Worm (Caenorhabditis elegans) whole organism, late embryonic: ENCODE measurements around the gene tsen-2.

Experiments
- C08G9.2 ChIP-seq: sonication (generic microtip); optimal IDR thresholded peaks from 2 replicates; lab custom pipeline; 2016; ENCODE audit warnings: mild to moderate bottlenecking, missing genetic modification characterization, moderate library complexity, missing compliant biosample characterization
- F13H6.1 ChIP-seq: sonication (generic microtip); optimal IDR thresholded peaks from 2 replicates; lab custom pipeline; 2016; ENCODE audit warnings: missing genetic modification characterization, missing compliant biosample characterization
- ahr-1 ChIP-seq: sonication (generic microtip); optimal IDR thresholded peaks from 2 replicates; lab custom pipeline; 2016; ENCODE audit warnings: missing genetic modification characterization, missing compliant biosample characterization
- ceh-14 ChIP-seq: sonication (generic microtip); optimal IDR thresholded peaks from 2 replicates; lab custom pipeline; 2016; ENCODE audit warnings: missing genotype, missing genetic modification characterization, missing compliant biosample characterization
- ceh-18 ChIP-seq: sonication (generic microtip); optimal IDR thresholded peaks from 2 replicates; lab custom pipeline; 2016; ENCODE audit warnings: missing genetic modification characterization, missing compliant biosample characterization
- ceh-19 ChIP-seq: fragments of 200-800 bp; sonication (Bioruptor generic); optimal IDR thresholded peaks from 2 replicates; lab custom pipeline; 2018; ENCODE audit warnings: mild to moderate bottlenecking, missing genetic modification characterization, missing compliant biosample characterization
- ceh-31 ChIP-seq: sonication (generic microtip); optimal IDR thresholded peaks from 2 replicates; lab custom pipeline; 2016; ENCODE audit warnings: missing genetic modification characterization, missing compliant biosample characterization
- ceh-34 ChIP-seq: sonication (generic microtip); optimal IDR thresholded peaks from 2 replicates; lab custom pipeline; 2016; ENCODE audit warnings: mild to moderate bottlenecking, missing genetic modification characterization, missing compliant biosample characterization
- ceh-45 ChIP-seq: fragments of 200-800 bp; sonication (Bioruptor generic); IDR thresholded peaks from 2 replicates; pipeline ENCODE4 v1.3.6; 2022; ENCODE audit warnings: missing genetic modification reagents, missing genetic modification characterization, missing compliant biosample characterization
- ceh-48 ChIP-seq: sonication (generic microtip); optimal IDR thresholded peaks from 2 replicates; lab custom pipeline; 2016; ENCODE audit warnings: missing genetic modification characterization, inconsistent platforms, missing compliant biosample characterization
- ceh-6 ChIP-seq: fragments of 200-800 bp; sonication (Bioruptor generic); optimal IDR thresholded peaks from 2 replicates; lab custom pipeline; 2018; ENCODE audit warnings: mild to moderate bottlenecking, missing genetic modification characterization, missing compliant biosample characterization
- ceh-9 ChIP-seq: sonication (generic microtip); optimal IDR thresholded peaks from 2 replicates; lab custom pipeline; 2016; ENCODE audit warnings: mild to moderate bottlenecking, missing genetic modification characterization, inconsistent platforms, missing compliant biosample characterization
- che-1 ChIP-seq: sonication (generic microtip); optimal IDR thresholded peaks from 2 replicates; lab custom pipeline; 2016; ENCODE audit warnings: mild to moderate bottlenecking, missing genetic modification characterization, missing compliant biosample characterization
- dmd-4 ChIP-seq: sonication (generic microtip); optimal IDR thresholded peaks from 2 replicates; lab custom pipeline; 2016; ENCODE audit warnings: borderline replicate concordance, missing genetic modification characterization, missing compliant biosample characterization
- elt-2 ChIP-seq: sonication (generic microtip); optimal IDR thresholded peaks from 2 replicates; lab custom pipeline; 2016; ENCODE audit warnings: missing genetic modification reagents, missing genetic modification characterization, missing compliant biosample characterization
- eyg-1 ChIP-seq: sonication (generic microtip); optimal IDR thresholded peaks from 2 replicates; lab custom pipeline; 2016; ENCODE audit warnings: missing genotype, missing genetic modification characterization, missing compliant biosample characterization
- fkh-10 ChIP-seq: fragments of 150-350 bp; optimal IDR thresholded peaks from 2 replicates; lab custom pipeline; 2014; ENCODE audit warnings: missing biosample characterization, missing genetic modification reagents, missing genetic modification characterization
- fkh-6 ChIP-seq: sonication (generic microtip); optimal IDR thresholded peaks from 2 replicates; lab custom pipeline; 2016; ENCODE audit warnings: missing genetic modification characterization, missing compliant biosample characterization
- hlh-13 ChIP-seq: fragments of 200-800 bp; sonication (Bioruptor generic); optimal IDR thresholded peaks from 2 replicates; lab custom pipeline; 2018; ENCODE audit warnings: mild to moderate bottlenecking, missing genetic modification characterization, missing compliant biosample characterization
- hlh-15 ChIP-seq: sonication (generic microtip); optimal IDR thresholded peaks from 2 replicates; lab custom pipeline; 2016; ENCODE audit warnings: missing genetic modification characterization, missing compliant biosample characterization
- hlh-30 ChIP-seq: sonication (generic microtip); optimal IDR thresholded peaks from 2 replicates; lab custom pipeline; 2017; ENCODE audit warnings: antibody characterized with exemption, missing genetic modification characterization, missing compliant biosample characterization; ENCODE audit not compliant: insufficient read depth
- lim-6 ChIP-seq: sonication (generic microtip); optimal IDR thresholded peaks from 2 replicates; lab custom pipeline; 2016; ENCODE audit warnings: missing genetic modification characterization, missing compliant biosample characterization
- madf-2 ChIP-seq: sonication (generic microtip); optimal IDR thresholded peaks from 2 replicates; lab custom pipeline; 2017; ENCODE audit warnings: missing genetic modification characterization, missing compliant biosample characterization
- mec-3 ChIP-seq: sonication (generic microtip); optimal IDR thresholded peaks from 2 replicates; lab custom pipeline; 2016; ENCODE audit warnings: borderline replicate concordance, missing genetic modification characterization, missing compliant biosample characterization
- nfya-1 ChIP-seq: sonication (generic microtip); optimal IDR thresholded peaks from 2 replicates; lab custom pipeline; 2017; ENCODE audit warnings: missing genetic modification characterization, mild to moderate bottlenecking, missing compliant biosample characterization, antibody characterized with exemption, moderate library complexity
- nhr-11 ChIP-seq: fragments of 150-350 bp; optimal IDR thresholded peaks from 2 replicates; lab custom pipeline; 2014; ENCODE audit warnings: missing biosample characterization, missing genetic modification characterization
- pat-9 ChIP-seq: fragments of 200-800 bp; sonication (Bioruptor generic); optimal IDR thresholded peaks from 2 replicates; lab custom pipeline; 2018; ENCODE audit warnings: mild to moderate bottlenecking, missing genetic modification characterization, moderate library complexity, missing compliant biosample characterization
- pax-1 ChIP-seq: fragments of 150-350 bp; optimal IDR thresholded peaks from 2 replicates; lab custom pipeline; 2014; ENCODE audit warnings: missing biosample characterization, missing genetic modification characterization
- pha-2 ChIP-seq: sonication (generic microtip); optimal IDR thresholded peaks from 2 replicates; lab custom pipeline; 2017; ENCODE audit warnings: mild to moderate bottlenecking, missing genetic modification characterization, missing compliant biosample characterization
- pha-4 ChIP-seq: fragments of 150-350 bp; optimal IDR thresholded peaks from 2 replicates; lab custom pipeline; 2018; ENCODE audit warnings: missing biosample characterization, missing genetic modification reagents, missing genetic modification characterization
- pqm-1 ChIP-seq: sonication (generic microtip); optimal IDR thresholded peaks from 2 replicates; lab custom pipeline; 2016; ENCODE audit warnings: missing genetic modification characterization, missing compliant biosample characterization
- ref-2 ChIP-seq: sonication (generic microtip); optimal IDR thresholded peaks from 2 replicates; lab custom pipeline; 2016; ENCODE audit warnings: missing genetic modification characterization, missing compliant biosample characterization
- rnt-1 ChIP-seq: sonication (generic microtip); optimal IDR thresholded peaks from 2 replicates; lab custom pipeline; 2016; ENCODE audit warnings: missing genetic modification characterization, missing compliant biosample characterization
- sdc-2 ChIP-seq: sonication (generic microtip); optimal IDR thresholded peaks from 2 replicates; lab custom pipeline; 2016; ENCODE audit warnings: missing genotype, missing genetic modification characterization, missing compliant biosample characterization
- tbx-2 ChIP-seq: sonication (generic microtip); optimal IDR thresholded peaks from 2 replicates; lab custom pipeline; 2016; ENCODE audit warnings: missing genetic modification characterization, missing compliant biosample characterization
- tbx-7 ChIP-seq: sonication (generic microtip); optimal IDR thresholded peaks from 2 replicates; lab custom pipeline; 2016; ENCODE audit warnings: missing genotype, missing genetic modification characterization, missing compliant biosample characterization
- ttx-3 ChIP-seq: sonication (generic microtip); optimal IDR thresholded peaks from 2 replicates; lab custom pipeline; 2016; ENCODE audit warnings: missing genetic modification reagents, missing genetic modification characterization, missing compliant biosample characterization
- unc-42 ChIP-seq: sonication (generic microtip); optimal IDR thresholded peaks from 2 replicates; lab custom pipeline; 2016; ENCODE audit warnings: missing genotype, missing genetic modification characterization, missing compliant biosample characterization
- unc-55 ChIP-seq: sonication (generic microtip); optimal IDR thresholded peaks from 2 replicates; lab custom pipeline; 2017; ENCODE audit warnings: missing biosample characterization, missing genetic modification reagents, missing genetic modification characterization
- unc-86 ChIP-seq: sonication (generic microtip); optimal IDR thresholded peaks from 2 replicates; lab custom pipeline; 2016; ENCODE audit warnings: missing genetic modification characterization, missing compliant biosample characterization
- zip-5 ChIP-seq: sonication (generic microtip); optimal IDR thresholded peaks from 2 replicates; lab custom pipeline; 2016; ENCODE audit warnings: missing genetic modification characterization, missing compliant biosample characterization
- ztf-16 ChIP-seq: sonication (generic microtip); optimal IDR thresholded peaks from 2 replicates; lab custom pipeline; 2017; ENCODE audit warnings: missing genetic modification characterization, missing compliant biosample characterization

Gene tsen-2

DNA sequence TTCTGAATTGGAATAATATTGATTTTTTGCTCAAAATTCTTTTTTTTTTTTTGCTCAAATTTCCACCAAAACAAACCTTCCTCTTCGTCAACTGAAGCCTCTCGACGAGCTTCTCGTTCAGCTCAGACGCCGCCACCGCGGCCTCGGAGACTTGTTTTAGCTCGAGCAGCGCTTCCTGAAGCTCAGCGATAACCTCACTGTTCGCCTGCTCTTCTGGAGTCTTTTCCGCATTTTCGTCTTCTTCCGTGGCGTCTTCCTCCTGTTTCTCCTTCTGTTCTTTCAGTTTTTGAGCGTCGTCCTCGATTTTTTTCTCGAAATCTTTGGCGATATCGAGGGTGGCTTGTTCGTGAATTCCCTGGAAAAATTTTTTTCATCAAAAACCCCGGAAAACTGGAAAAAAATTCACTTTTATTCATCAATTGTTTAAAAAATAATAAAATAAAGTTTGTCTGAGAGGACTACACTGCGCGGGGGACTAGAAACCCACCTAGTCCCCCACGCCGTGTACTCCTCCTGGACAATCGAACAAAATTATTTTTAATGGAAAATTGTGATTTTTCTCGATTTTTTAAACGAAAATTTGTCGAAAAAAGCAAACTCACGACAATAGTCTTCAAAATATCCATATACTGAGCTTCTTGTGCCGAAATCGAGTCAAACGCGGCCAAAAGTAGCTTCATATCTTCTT lies 48.1 kb upstream of the tsen-2 start (continued):
- peak; percentile 6 for TF ChIP-seq ceh-18
- peak; percentile 41 for TF ChIP-seq sdc-2 (tag; lab: Kevin White, UChicago)
- TF ChIP-seq nfya-1 (tag; lab: Kevin White, UChicago) = peak; percentile 64
- peak; percentile 85 for TF ChIP-seq unc-42 (tag; lab: Kevin White, UChicago)
- peak; percentile 59 for TF ChIP-seq pqm-1 (tag; lab: Kevin White, UChicago)
- TF ChIP-seq hlh-13 = no peak
- peak; percentile 48 for TF ChIP-seq ahr-1 (tag; lab: Kevin White, UChicago)
- TF ChIP-seq fkh-6 (tag; lab: Kevin White, UChicago) = peak; percentile 51
- peak; percentile 49 for TF ChIP-seq unc-86 (tag; lab: Kevin White, UChicago)
- peak; percentile 96 for TF ChIP-seq tbx-7 (tag; lab: Kevin White, UChicago)
- peak; percentile 81 for TF ChIP-seq lim-6 (tag; lab: Kevin White, UChicago)
- no peak for TF ChIP-seq ceh-6 (GFP tag; lab: Kevin White, UChicago)
- no peak for TF ChIP-seq hlh-30

DNA sequence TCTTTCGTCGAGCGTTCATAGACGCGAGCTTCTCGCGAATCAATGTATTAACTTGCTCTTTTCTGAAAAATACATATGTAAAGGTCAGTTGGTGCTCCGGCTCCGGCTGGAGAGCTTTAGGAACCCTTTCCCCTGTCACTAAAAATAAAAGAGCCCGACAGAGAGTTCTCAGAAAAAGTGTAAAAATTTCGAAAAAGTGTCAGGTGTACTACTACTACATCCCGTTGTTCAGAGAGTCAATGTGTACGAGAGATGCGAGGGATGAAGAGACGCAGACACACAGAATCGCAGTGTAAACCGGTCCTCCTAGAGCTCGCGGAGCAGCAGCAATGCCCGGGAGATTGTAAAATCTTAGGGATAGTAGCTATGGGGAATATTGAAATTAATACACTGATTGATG lies 44.6 kb upstream of the tsen-2 start:
- TF ChIP-seq tbx-7 (tag; lab: Kevin White, UChicago) (no peak), ref-2 (tag; lab: Kevin White, UChicago) (no peak), ceh-18 (peak; percentile 79), ztf-16 (tag; lab: Kevin White, UChicago) (no peak), rnt-1 (tag; lab: Kevin White, UChicago) (peak; percentile 60), F13H6.1 (tag; lab: Kevin White, UChicago) (no peak), ceh-6 (GFP tag; lab: Kevin White, UChicago) (no peak), ceh-34 (tag; lab: Kevin White, UChicago) (peak; percentile 58), ceh-9 (tag; lab: Kevin White, UChicago) (no peak), ceh-48 (no peak), hlh-15 (tag; lab: Kevin White, UChicago) (no peak), nfya-1 (tag; lab: Kevin White, UChicago) (peak; percentile 64), elt-2 (no peak), sdc-2 (tag; lab: Kevin White, UChicago) (no peak), ceh-14 (tag; lab: Kevin White, UChicago) (no peak), unc-55 (peak; percentile 83), pat-9 (tag; lab: Kevin White, UChicago) (peak; percentile 53), dmd-4 (tag; lab: Kevin White, UChicago) (no peak), nhr-11 (tag; lab: Kevin White, UChicago) (no peak), zip-5 (no peak), che-1 (tag; lab: Kevin White, UChicago) (no peak), C08G9.2 (tag; lab: Kevin White, UChicago) (peak; percentile 5), fkh-10 (GFP tag; lab: Kevin White, UChicago) (no peak), ceh-19 (GFP tag; lab: Kevin White, UChicago) (no peak), ceh-45 (GFP tag; lab: Robert Waterston, UW) (no peak), madf-2 (tag; lab: Kevin White, UChicago) (no peak), ceh-31 (tag; lab: Kevin White, UChicago) (peak; percentile 34), tbx-2 (tag; lab: Kevin White, UChicago) (peak; percentile 34), ttx-3 (tag; lab: Kevin White, UChicago) (no peak), pha-4 (tag; lab: Kevin White, UChicago) (no peak)

DNA sequence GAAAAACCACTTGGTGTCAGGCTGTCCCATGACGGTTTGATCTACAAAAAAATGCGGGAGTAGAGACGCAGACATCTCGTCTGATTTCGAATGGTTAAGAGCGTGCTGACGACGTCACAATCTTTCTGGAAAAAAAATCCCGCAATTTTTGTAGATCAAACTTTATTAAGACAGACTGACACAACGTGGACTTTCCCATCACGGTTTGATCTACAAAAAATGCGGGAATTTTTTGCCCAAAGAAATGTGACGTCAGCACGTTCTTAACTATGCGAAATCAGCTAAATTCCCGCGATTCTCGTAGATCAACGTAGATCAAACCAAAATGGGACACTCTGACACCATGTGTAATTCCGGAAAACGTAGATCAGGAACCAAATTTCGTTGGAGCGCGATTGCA lies 40.5 kb upstream of the tsen-2 start:
- TF ChIP-seq pha-2 (tag; lab: Kevin White, UChicago) (no peak), ztf-16 (tag; lab: Kevin White, UChicago) (no peak), nfya-1 (tag; lab: Kevin White, UChicago) (no peak), mec-3 (tag; lab: Kevin White, UChicago) (no peak), eyg-1 (tag; lab: Kevin White, UChicago) (no peak), pax-1 (tag; lab: Kevin White, UChicago) (no peak), fkh-10 (GFP tag; lab: Kevin White, UChicago) (no peak), sdc-2 (tag; lab: Kevin White, UChicago) (no peak), ceh-31 (tag; lab: Kevin White, UChicago) (no peak), ceh-45 (GFP tag; lab: Robert Waterston, UW) (no peak)
- TF ChIP-seq, all 69 proteins: peak for 0
